Worm (Caenorhabditis elegans) whole organism, early embryonic: ENCODE measurements around the gene tomm-7.

Source experiments
- B0310.2 ChIP-seq: sonication (generic microtip); optimal IDR thresholded peaks from 2 replicates; lab custom pipeline; 2016; ENCODE audit warnings: mild to moderate bottlenecking, missing genetic modification characterization, missing compliant biosample characterization
- F13C5.2 ChIP-seq: sonication (generic microtip); optimal IDR thresholded peaks from 2 replicates; lab custom pipeline; 2017; ENCODE audit warnings: mild to moderate bottlenecking, missing genetic modification characterization, inconsistent platforms, missing compliant biosample characterization
- ama-1 ChIP-seq: fragments of 150-350 bp; optimal IDR thresholded peaks from 2 replicates; lab custom pipeline; 2014
- ceh-13 ChIP-seq: fragments of 200-800 bp; sonication (Bioruptor generic); optimal IDR thresholded peaks from 2 replicates; lab custom pipeline; 2018; ENCODE audit warnings: mild to moderate bottlenecking, missing genetic modification characterization, missing compliant biosample characterization
- ceh-36 ChIP-seq: sonication (generic microtip); optimal IDR thresholded peaks from 2 replicates; lab custom pipeline; 2016; ENCODE audit warnings: missing genetic modification characterization, inconsistent platforms, missing compliant biosample characterization
- flt-1 ChIP-seq: fragments of 200-800 bp; sonication (Bioruptor generic); IDR thresholded peaks from 2 replicates; pipeline ENCODE4 v1.3.6; 2022; ENCODE audit warnings: missing genetic modification characterization, missing compliant biosample characterization
- hmg-4 ChIP-seq: fragments of 200-800 bp; sonication (Bioruptor generic); optimal IDR thresholded peaks from 2 replicates; lab custom pipeline; 2018; ENCODE audit warnings: mild to moderate bottlenecking, missing genetic modification characterization, missing compliant biosample characterization
- pes-1 ChIP-seq: fragments of 200-800 bp; sonication (Bioruptor generic); IDR thresholded peaks from 2 replicates; pipeline ENCODE4 v1.3.6; 2022; ENCODE audit warnings: missing genetic modification reagents, missing genetic modification characterization, missing compliant biosample characterization
- sea-1 ChIP-seq: fragments of 200-800 bp; sonication (Bioruptor generic); conservative IDR thresholded peaks from 2 replicates; pipeline ENCODE4 v1.3.6; 2022; ENCODE audit warnings: missing genetic modification characterization, missing compliant biosample characterization
- tbx-11 ChIP-seq: fragments of 200-800 bp; sonication (Bioruptor generic); IDR thresholded peaks from 2 replicates; pipeline ENCODE4 v1.3.6; 2022; ENCODE audit warnings: missing genetic modification characterization, missing compliant biosample characterization
- tbx-37 ChIP-seq: fragments of 200-800 bp; sonication (Bioruptor generic); conservative IDR thresholded peaks from 2 replicates; pipeline ENCODE4 v1.3.6; 2022; ENCODE audit warnings: missing genetic modification reagents, missing genetic modification characterization, missing compliant biosample characterization
- tra-4 ChIP-seq: sonication (generic microtip); optimal IDR thresholded peaks from 2 replicates; lab custom pipeline; 2017; ENCODE audit warnings: missing genetic modification characterization, missing compliant biosample characterization

- TF ChIP-seq ama-1 (no peak), tra-4 (tag; lab: Kevin White, UChicago) (no peak), tbx-11 (GFP tag; lab: Robert Waterston, UW) (no peak), flt-1 (no peak), ceh-36 (tag; lab: Kevin White, UChicago) (no peak), sea-1 (GFP tag; lab: Robert Waterston, UW) (no peak), hmg-4 (GFP tag; lab: Kevin White, UChicago) (no peak), B0310.2 (tag; lab: Kevin White, UChicago) (no peak), F13C5.2 (tag; lab: Kevin White, UChicago) (no peak), ceh-13 (GFP tag; lab: Kevin White, UChicago) (no peak), pes-1 (GFP tag; lab: Robert Waterston, UW) (no peak), tbx-37 (no peak)
Observed at ce11 chrIII:7866189-7866588, 6.8 kb downstream of the tomm-7 start, which contains the start of gene cup-4.
